Worm (Caenorhabditis elegans): ENCODE results near the gene nhr-119.

DNA sequence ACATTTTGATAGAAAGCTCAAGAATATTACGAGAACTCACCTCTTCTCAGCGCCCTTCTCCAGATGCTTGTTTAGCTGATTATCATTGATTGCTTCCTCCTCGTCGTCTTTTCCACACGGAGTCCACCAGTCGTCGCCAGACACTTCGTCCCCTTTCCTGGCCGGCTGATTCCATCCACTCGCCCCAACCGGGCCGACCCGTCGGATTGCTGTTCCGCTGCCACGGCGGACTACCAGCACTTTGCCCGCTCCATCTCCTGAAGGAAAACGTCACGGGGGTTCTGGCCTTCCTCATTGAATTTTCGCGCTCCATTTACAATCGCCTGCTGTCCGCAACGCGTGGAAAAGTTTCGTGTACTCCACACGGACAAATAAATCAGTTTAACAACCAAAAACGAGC lies 17.0 kb downstream of the nhr-119 start:
- TF ChIP-seq ztf-11 (tag; optimal IDR thresholded peaks at IDR 0.05) (no peak), lsy-2 (tag; optimal IDR thresholded peaks at IDR 0.05) (no peak), mdl-1 (tag; optimal IDR thresholded peaks at IDR 0.05) (no peak), snpc-4 (tag; optimal IDR thresholded peaks at IDR 0.05) (no peak), zip-11 (GFP tag; IDR thresholded peaks at IDR 0.05) (no peak), lin-13 (GFP tag; optimal IDR thresholded peaks at IDR 0.05) (no peak), nhr-6 (tag; optimal IDR thresholded peaks at IDR 0.05) (no peak)

All from whole organism, L4 larva.